Fruit fly (Drosophila melanogaster): Measurements from ENCODE around the gene Toll-9.

DNA sequence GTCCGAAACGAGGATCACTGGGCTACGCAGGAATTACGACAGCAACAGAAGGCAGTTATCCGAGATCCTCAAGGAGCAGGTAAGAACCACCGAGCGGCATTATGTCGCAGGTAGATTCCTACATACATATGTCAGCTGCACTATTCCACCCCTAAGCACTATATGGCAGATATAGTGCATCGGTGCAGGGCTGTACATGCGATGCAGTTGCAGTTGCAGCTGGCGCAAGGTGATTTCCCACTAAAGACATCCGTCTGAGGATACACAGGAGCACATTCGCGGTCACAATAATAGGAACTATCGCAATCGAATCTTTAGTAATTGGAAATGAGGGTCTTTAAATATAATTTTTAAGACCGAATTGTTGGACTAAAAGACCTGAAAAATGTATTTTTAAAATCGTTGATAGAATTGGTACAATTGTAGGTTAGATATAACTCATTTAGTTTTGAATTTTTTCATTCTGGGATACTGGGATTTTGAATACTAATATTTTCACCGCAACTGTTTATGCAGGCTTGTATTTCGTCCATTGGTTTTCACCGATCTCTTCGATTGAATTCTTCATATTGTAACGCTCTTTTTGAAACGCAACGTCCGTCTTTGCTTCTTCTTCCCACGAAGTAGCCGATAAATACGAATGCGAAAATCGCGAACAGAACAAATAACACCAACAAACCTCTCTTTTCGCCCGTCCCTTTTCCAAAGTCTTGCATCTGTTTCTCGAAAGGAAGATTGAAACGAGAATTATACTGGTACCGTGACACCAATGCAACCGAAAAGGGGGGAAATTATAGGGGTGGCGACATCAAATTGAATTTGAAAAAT is 36.4 kb upstream of the Toll-9 start:
- TF ChIP-seq CG8478 (optimal IDR thresholded peaks at IDR 0.05) = no peak
- no peak for TF ChIP-seq CTCF (optimal IDR thresholded peaks at IDR 0.05)
